Worm (Caenorhabditis elegans) whole organism, L3 larva: Measurements from ENCODE around the gene end-3.
A peak's percentile ranks its signal among the peaks of the same experiment; 100 is the strongest.

Experiments used
- aly-2 ChIP-seq: fragments of 150-350 bp; optimal IDR thresholded peaks from 2 replicates; lab custom pipeline; 2014; ENCODE audit warnings: missing biosample characterization, missing genetic modification characterization
- ama-1 ChIP-seq: fragments of 150-350 bp; optimal IDR thresholded peaks from 2 replicates; lab custom pipeline; 2018
- ceh-16 ChIP-seq: sonication (generic microtip); optimal IDR thresholded peaks from 2 replicates; lab custom pipeline; 2017; ENCODE audit warnings: missing biosample characterization, missing genetic modification characterization
- ceh-28 ChIP-seq: fragments of 150-350 bp; optimal IDR thresholded peaks from 2 replicates; lab custom pipeline; 2014; ENCODE audit warnings: missing biosample characterization, missing genetic modification reagents, missing genetic modification characterization
- ceh-82 ChIP-seq: fragments of 150-350 bp; optimal IDR thresholded peaks from 2 replicates; lab custom pipeline; 2014; ENCODE audit warnings: missing biosample characterization, missing genetic modification characterization
- daf-12 ChIP-seq: fragments of 150-350 bp; optimal IDR thresholded peaks from 2 replicates; lab custom pipeline; 2014; ENCODE audit warnings: missing biosample characterization, missing genetic modification reagents, missing genetic modification characterization
- egl-27 ChIP-seq: sonication (generic microtip); optimal IDR thresholded peaks from 4 replicates; lab custom pipeline; 2017; ENCODE audit warnings: missing biosample characterization, missing genetic modification reagents, missing genetic modification characterization
- egl-5 ChIP-seq: fragments of 150-350 bp; optimal IDR thresholded peaks from 2 replicates; lab custom pipeline; 2017; ENCODE audit warnings: missing biosample characterization, missing genetic modification reagents, missing genetic modification characterization, inconsistent platforms
- elt-1 ChIP-seq: fragments of 150-350 bp; optimal IDR thresholded peaks from 2 replicates; lab custom pipeline; 2014; ENCODE audit warnings: missing biosample characterization, missing genetic modification characterization
- elt-2 ChIP-seq: sonication (generic microtip); optimal IDR thresholded peaks from 2 replicates; lab custom pipeline; 2016; ENCODE audit warnings: missing genetic modification reagents, mild to moderate bottlenecking, missing genetic modification characterization, missing compliant biosample characterization
- elt-3 ChIP-seq, 3 experiments: fragments of 150-350 bp in 1 of 3; sonication (generic microtip) in 2 of 3; optimal IDR thresholded peaks; 2 replicates in 2 of 3; 4 replicates in 1 of 3; lab custom pipeline; 2014 to 2017; ENCODE audit warnings: missing biosample characterization in 3 of 3, missing genetic modification characterization in 3 of 3
- eor-1 ChIP-seq, 2 experiments: fragments of 150-350 bp; optimal IDR thresholded peaks; 2 replicates each; lab custom pipeline; 2014 to 2018; ENCODE audit warnings: missing biosample characterization in 2 of 2, missing genetic modification characterization in 2 of 2
- fkh-10 ChIP-seq: sonication (generic microtip); optimal IDR thresholded peaks from 2 replicates; lab custom pipeline; 2017; ENCODE audit warnings: missing biosample characterization, missing genetic modification reagents, missing genetic modification characterization
- fkh-2 ChIP-seq: fragments of 150-350 bp; optimal IDR thresholded peaks from 2 replicates; lab custom pipeline; 2014; ENCODE audit warnings: missing biosample characterization, missing genetic modification reagents, missing genetic modification characterization
- fos-1 ChIP-seq: fragments of 150-350 bp; optimal IDR thresholded peaks from 2 replicates; lab custom pipeline; 2014; ENCODE audit warnings: missing biosample characterization, missing genetic modification characterization
- hmg-11 ChIP-seq: sonication (generic microtip); optimal IDR thresholded peaks from 2 replicates; lab custom pipeline; 2016; ENCODE audit warnings: missing genetic modification characterization, missing compliant biosample characterization
- jun-1 ChIP-seq: fragments of 150-350 bp; optimal IDR thresholded peaks from 2 replicates; lab custom pipeline; 2014; ENCODE audit warnings: missing biosample characterization, missing genetic modification reagents, missing genetic modification characterization
- lin-15B ChIP-seq: fragments of 150-350 bp; optimal IDR thresholded peaks from 2 replicates; lab custom pipeline; 2014; ENCODE audit warnings: missing biosample characterization, missing genetic modification characterization
- lin-39 ChIP-seq: fragments of 150-350 bp; optimal IDR thresholded peaks from 2 replicates; lab custom pipeline; 2018; ENCODE audit warnings: missing biosample characterization, missing genetic modification reagents, missing genetic modification characterization
- lsy-12 ChIP-seq: sonication (generic microtip); optimal IDR thresholded peaks from 2 replicates; lab custom pipeline; 2016; ENCODE audit warnings: mild to moderate bottlenecking, missing genetic modification characterization, missing compliant biosample characterization
- mdl-1 ChIP-seq: fragments of 150-350 bp; optimal IDR thresholded peaks from 2 replicates; lab custom pipeline; 2014; ENCODE audit warnings: missing biosample characterization, missing genetic modification characterization
- mml-1 ChIP-seq: fragments of 150-350 bp; sonication (generic microtip); optimal IDR thresholded peaks from 3 replicates; lab custom pipeline; 2014; ENCODE audit warnings: missing biosample characterization, missing genetic modification characterization
- nfya-1 ChIP-seq: sonication (generic microtip); optimal IDR thresholded peaks from 2 replicates; lab custom pipeline; 2017; ENCODE audit warnings: missing genetic modification characterization, mild to moderate bottlenecking, missing compliant biosample characterization, antibody characterized with exemption, moderate library complexity; ENCODE audit not compliant: insufficient read depth
- nhr-11 ChIP-seq: fragments of 150-350 bp; optimal IDR thresholded peaks from 2 replicates; lab custom pipeline; 2014; ENCODE audit warnings: missing biosample characterization, missing genetic modification characterization
- nhr-12 ChIP-seq: fragments of 150-350 bp; optimal IDR thresholded peaks from 2 replicates; lab custom pipeline; 2014; ENCODE audit warnings: missing biosample characterization, missing genetic modification characterization
- nhr-23 ChIP-seq: fragments of 150-350 bp; optimal IDR thresholded peaks from 2 replicates; lab custom pipeline; 2014; ENCODE audit warnings: missing biosample characterization, missing genetic modification reagents, missing genetic modification characterization
- nhr-237 ChIP-seq: fragments of 150-350 bp; optimal IDR thresholded peaks from 2 replicates; lab custom pipeline; 2014; ENCODE audit warnings: missing biosample characterization, missing genetic modification characterization
- nhr-25 ChIP-seq: sonication (generic microtip); optimal IDR thresholded peaks from 2 replicates; lab custom pipeline; 2017; ENCODE audit warnings: missing biosample characterization, missing genetic modification characterization
- nhr-43 ChIP-seq: sonication (generic microtip); optimal IDR thresholded peaks from 2 replicates; lab custom pipeline; 2016; ENCODE audit warnings: mild to moderate bottlenecking, missing genetic modification characterization, missing compliant biosample characterization; ENCODE audit not compliant: poor library complexity, severe bottlenecking
- nhr-67 ChIP-seq: fragments of 150-350 bp; optimal IDR thresholded peaks from 2 replicates; lab custom pipeline; 2014; ENCODE audit warnings: missing biosample characterization, missing genetic modification characterization
- nhr-77 ChIP-seq: fragments of 150-350 bp; optimal IDR thresholded peaks from 2 replicates; lab custom pipeline; 2014; ENCODE audit warnings: missing biosample characterization, missing genetic modification characterization
- pha-4 ChIP-seq: fragments of 150-350 bp; optimal IDR thresholded peaks from 2 replicates; lab custom pipeline; 2014; ENCODE audit warnings: missing biosample characterization, missing genetic modification reagents, missing genetic modification characterization
- pqm-1 ChIP-seq: fragments of 150-350 bp; optimal IDR thresholded peaks from 2 replicates; lab custom pipeline; 2017; ENCODE audit warnings: missing biosample characterization, missing genetic modification characterization, inconsistent platforms
- skn-1 ChIP-seq: fragments of 150-350 bp; optimal IDR thresholded peaks from 2 replicates; lab custom pipeline; 2014; ENCODE audit warnings: missing biosample characterization, missing genetic modification characterization
- snpc-4 ChIP-seq: fragments of 150-350 bp; optimal IDR thresholded peaks from 2 replicates; lab custom pipeline; 2014; ENCODE audit warnings: missing biosample characterization, missing genetic modification characterization
- tbx-2 ChIP-seq: sonication (generic microtip); optimal IDR thresholded peaks from 2 replicates; lab custom pipeline; 2016; ENCODE audit warnings: mild to moderate bottlenecking, missing genetic modification characterization, missing compliant biosample characterization
- unc-39 ChIP-seq: sonication (generic microtip); optimal IDR thresholded peaks from 4 replicates; lab custom pipeline; 2017; ENCODE audit warnings: missing biosample characterization, missing genetic modification characterization
- zag-1 ChIP-seq: fragments of 150-350 bp; optimal IDR thresholded peaks from 2 replicates; lab custom pipeline; 2014; ENCODE audit warnings: missing biosample characterization, missing genetic modification characterization
- ztf-4 ChIP-seq: fragments of 150-350 bp; optimal IDR thresholded peaks from 2 replicates; lab custom pipeline; 2014; ENCODE audit warnings: missing biosample characterization, missing genetic modification characterization

Gene end-3

ce11 chrV:14004342-14004741 is 10.2 kb upstream of the end-3 start:
- peak; percentile 14 for TF ChIP-seq nfya-1 (tag; lab: Kevin White, UChicago)
- peak; percentile 66 for TF ChIP-seq fkh-10 (GFP tag; lab: Kevin White, UChicago)
- TF ChIP-seq ceh-82 = no peak
- peak; percentile 50 for TF ChIP-seq egl-5
- TF ChIP-seq lin-39 (tag; lab: Kevin White, UChicago) = peak; percentile 26

ce11 chrV:14005812-14006211 is 8.7 kb upstream of the end-3 start, which contains the start of gene ric-7:
ric-7 (minus strand) TSS chrV:14005912.
- TF ChIP-seq elt-1 (tag; lab: Kevin White, UChicago) = no peak
- TF ChIP-seq daf-12 = no peak
- TF ChIP-seq elt-2 = no peak
- no peak for TF ChIP-seq mml-1
- TF ChIP-seq, all 47 proteins: peak for 0

ce11 chrV:14006819-14007218 is 7.7 kb upstream of the end-3 start:
- TF ChIP-seq lin-39 (tag; lab: Kevin White, UChicago) (peak; percentile 4), mml-1 (no peak), egl-5 (no peak), nfya-1 (tag; lab: Kevin White, UChicago) (peak; percentile 70), elt-2 (no peak), pqm-1 (tag; lab: Kevin White, UChicago) (no peak), ceh-28 (tag; lab: Kevin White, UChicago) (no peak), jun-1 (tag; lab: Kevin White, UChicago) (no peak), hmg-11 (tag; lab: Kevin White, UChicago) (peak; percentile 62), fkh-2 (tag; lab: Kevin White, UChicago) (no peak), daf-12 (no peak), nhr-237 (no peak), nhr-67 (no peak), lin-15B (tag; lab: Kevin White, UChicago) (peak; percentile 19)

ce11 chrV:14008353-14008859 is 6.1 kb upstream of the end-3 start:
- TF ChIP-seq nhr-12 (tag; lab: Kevin White, UChicago) = no peak
- TF ChIP-seq ama-1 = peak; percentile 21
- TF ChIP-seq nfya-1 (tag; lab: Kevin White, UChicago) = peak; percentile 47
- TF ChIP-seq lsy-12 (tag; lab: Kevin White, UChicago) = peak; percentile 56
- no peak for TF ChIP-seq egl-5
- peak; percentile 53 for TF ChIP-seq nhr-43
- TF ChIP-seq elt-1 (tag; lab: Kevin White, UChicago) = no peak
- peak; percentile 24 for TF ChIP-seq ztf-4
- TF ChIP-seq nhr-23 = peak; percentile 7
- peak; percentile 71 for TF ChIP-seq nhr-25 (tag; lab: Kevin White, UChicago)
- peak; percentile 38 for TF ChIP-seq ceh-28 (tag; lab: Kevin White, UChicago)
- TF ChIP-seq ceh-82 = no peak
- no peak for TF ChIP-seq tbx-2 (tag; lab: Kevin White, UChicago)
- peak; percentile 51 for TF ChIP-seq elt-2
- TF ChIP-seq fkh-10 (GFP tag; lab: Kevin White, UChicago) = no peak
- peak; percentile 33 for TF ChIP-seq hmg-11 (tag; lab: Kevin White, UChicago)

ce11 chrV:14010021-14010420 is 4.5 kb upstream of the end-3 start:
- TF ChIP-seq aly-2 (tag; lab: Kevin White, UChicago) = no peak
- no peak for TF ChIP-seq skn-1 (tag; lab: Kevin White, UChicago)
- TF ChIP-seq lin-39 (tag; lab: Kevin White, UChicago) = no peak
- no peak for TF ChIP-seq egl-5
- no peak for TF ChIP-seq egl-27 (tag; lab: Kevin White, UChicago)
- no peak for TF ChIP-seq snpc-4 (tag; lab: Kevin White, UChicago)
- TF ChIP-seq fos-1 = no peak
- no peak for TF ChIP-seq daf-12
- no peak for TF ChIP-seq tbx-2 (tag; lab: Kevin White, UChicago)
- TF ChIP-seq fkh-2 (tag; lab: Kevin White, UChicago) = no peak
- no peak for TF ChIP-seq nhr-12 (tag; lab: Kevin White, UChicago)
- no peak for TF ChIP-seq mml-1

- TF ChIP-seq hmg-11 (tag; lab: Kevin White, UChicago) (no peak), elt-3 (tag; optimal IDR thresholded peaks at IDR 0.05; lab: Kevin White, UChicago) (no peak), zag-1 (tag; lab: Kevin White, UChicago) (no peak), egl-27 (tag; lab: Kevin White, UChicago) (no peak), eor-1 (tag; optimal IDR thresholded peaks at IDR 0.05; lab: Kevin White, UChicago) (no peak), nhr-12 (tag; lab: Kevin White, UChicago) (no peak), nhr-11 (tag; lab: Kevin White, UChicago) (no peak), nhr-77 (no peak), nhr-23 (no peak), ceh-16 (tag; lab: Kevin White, UChicago) (no peak), ama-1 (no peak), pha-4 (tag; lab: Kevin White, UChicago) (no peak), mdl-1 (tag; lab: Kevin White, UChicago) (no peak), nfya-1 (tag; lab: Kevin White, UChicago) (no peak), unc-39 (tag; lab: Kevin White, UChicago) (no peak)
Measured at ce11 chrV:14011427-14011826, 3.1 kb upstream of the end-3 start.
